Fruit fly (Drosophila melanogaster): ENCODE results near the gene CG42709.
A peak's percentile ranks its signal among the peaks of the same experiment; 100 is the strongest.

CG42709 gene

dm6 chr3L:12804035-12804729 lies 14.2 kb downstream of the CG42709 start (continued):
- TF ChIP-seq fd3F (GFP tag; optimal IDR thresholded peaks at IDR 0.05) (no peak), corto (GFP tag; optimal IDR thresholded peaks at IDR 0.05) (no peak), Trl (optimal IDR thresholded peaks at IDR 0.05) (peak; percentile 95 to 97), Trl (GFP tag; optimal IDR thresholded peaks at IDR 0.05) (no peak), insv (GFP tag; optimal IDR thresholded peaks at IDR 0.05) (no peak), CG10321 (GFP tag; IDR thresholded peaks at IDR 0.05) (no peak), C15 (GFP tag; IDR thresholded peaks at IDR 0.05) (no peak), H2.0 (GFP tag; IDR thresholded peaks at IDR 0.05) (no peak), CG6854 (GFP tag; optimal IDR thresholded peaks at IDR 0.05) (no peak), CG7928 (GFP tag; optimal IDR thresholded peaks at IDR 0.05) (no peak), Fer3 (tag; optimal IDR thresholded peaks at IDR 0.05) (no peak), aop (GFP tag; IDR thresholded peaks at IDR 0.05) (no peak), cas (GFP tag; IDR thresholded peaks at IDR 0.05) (no peak), stwl (tag; optimal IDR thresholded peaks at IDR 0.05) (no peak), h (optimal IDR thresholded peaks at IDR 0.05) (no peak), Bdp1 (GFP tag; optimal IDR thresholded peaks at IDR 0.05) (no peak), unpg (GFP tag; optimal IDR thresholded peaks at IDR 0.05) (no peak), sc (optimal IDR thresholded peaks at IDR 0.05) (no peak), sc (GFP tag; optimal IDR thresholded peaks at IDR 0.05) (no peak), Dbx (GFP tag; IDR thresholded peaks at IDR 0.05) (no peak), eyg (GFP tag; optimal IDR thresholded peaks at IDR 0.05) (no peak), zfh1 (GFP tag; IDR thresholded peaks at IDR 0.05) (no peak), ssp (GFP tag; IDR thresholded peaks at IDR 0.05) (no peak), CG34224 (GFP tag; IDR thresholded peaks at IDR 0.05; ENCODE audit: partially characterized antibody) (no peak), CG6689 (GFP tag; IDR thresholded peaks at IDR 0.05) (no peak), abd-A (tag; optimal IDR thresholded peaks at IDR 0.05) (no peak), CG17328 (GFP tag; IDR thresholded peaks at IDR 0.05) (no peak), sima (GFP tag; optimal IDR thresholded peaks at IDR 0.05) (no peak), run (tag; optimal IDR thresholded peaks at IDR 0.05) (no peak), CG6765 (GFP tag; optimal IDR thresholded peaks at IDR 0.05) (peak; percentile 20), mam (GFP tag; optimal IDR thresholded peaks at IDR 0.05) (no peak), dan (GFP tag; IDR thresholded peaks at IDR 0.05) (no peak), CG9876 (GFP tag; optimal IDR thresholded peaks at IDR 0.05) (no peak), Ada2b (GFP tag; IDR thresholded peaks at IDR 0.05) (no peak), CG8281 (tag; optimal IDR thresholded peaks at IDR 0.05) (no peak), CG12299 (tag; optimal IDR thresholded peaks at IDR 0.05) (no peak), CG7963 (GFP tag; IDR thresholded peaks at IDR 0.05; ENCODE audit: partially characterized antibody) (0 out of 3 replicates have a peak, but pooled peaks have one; percentile 28), CoRest (tag; optimal IDR thresholded peaks at IDR 0.05) (no peak), D (optimal IDR thresholded peaks at IDR 0.05) (no peak), D (GFP tag; optimal IDR thresholded peaks at IDR 0.05) (no peak), onecut (GFP tag; IDR thresholded peaks at IDR 0.05) (peak; percentile 87), Dll (GFP tag; IDR thresholded peaks at IDR 0.05; ENCODE audit: partially characterized antibody) (peak; percentile 53; the same call in 1 of the 4 replicates), Lhr (GFP tag; optimal IDR thresholded peaks at IDR 0.05) (no peak), CG32772 (GFP tag; IDR thresholded peaks at IDR 0.05) (no peak), Usf (GFP tag; optimal IDR thresholded peaks at IDR 0.05) (no peak), Ssrp (tag; optimal IDR thresholded peaks at IDR 0.05) (no peak), cg (GFP tag; optimal IDR thresholded peaks at IDR 0.05) (no peak), CG11723 (GFP tag; optimal IDR thresholded peaks at IDR 0.05) (no peak), CG2116 (GFP tag; optimal IDR thresholded peaks at IDR 0.05) (no peak), E2f2 (GFP tag; IDR thresholded peaks at IDR 0.05) (no peak), Meics (GFP tag; optimal IDR thresholded peaks at IDR 0.05) (peak; percentile 30), Oli (tag; optimal IDR thresholded peaks at IDR 0.05) (no peak)
